Worm (Caenorhabditis elegans): ENCODE data around the gene tnt-3.

tnt-3 gene

DNA sequence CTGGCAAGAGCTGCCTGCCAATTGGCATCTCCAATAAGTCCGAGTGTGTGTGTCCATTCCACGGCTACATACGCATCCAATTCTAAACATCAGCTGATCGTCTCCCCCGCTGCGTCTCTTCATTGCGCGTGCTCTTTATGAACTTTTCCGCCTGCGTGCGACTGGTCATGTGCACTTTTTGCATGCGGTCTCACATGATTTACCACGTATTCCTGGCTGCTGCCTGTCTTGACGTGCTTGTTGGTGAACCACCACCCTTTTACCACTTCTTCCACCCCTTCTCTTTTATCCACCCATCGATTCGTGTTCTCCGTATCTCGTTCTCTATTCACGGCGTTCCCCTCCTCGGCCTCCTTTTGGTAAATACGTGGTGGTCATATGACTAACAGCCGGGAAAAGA lies 6.7 kb upstream of the tnt-3 start:
- peak; percentile 41 for TF ChIP-seq B0310.2 (tag; optimal IDR thresholded peaks at IDR 0.05)
- no peak for TF ChIP-seq ceh-36 (tag; optimal IDR thresholded peaks at IDR 0.05)
- no peak for TF ChIP-seq pes-1 (GFP tag; IDR thresholded peaks at IDR 0.05)
- no peak for TF ChIP-seq tra-4 (tag; optimal IDR thresholded peaks at IDR 0.05)
- TF ChIP-seq ama-1 (optimal IDR thresholded peaks at IDR 0.05) = no peak
- TF ChIP-seq tbx-11 (GFP tag; IDR thresholded peaks at IDR 0.05) = 0 out of 2 replicates have a peak, but pooled peaks have one; percentile 45
- no peak for TF ChIP-seq hnd-1 (tag; optimal IDR thresholded peaks at IDR 0.05)
- TF ChIP-seq scrt-1 (GFP tag; IDR thresholded peaks at IDR 0.05) = peak; percentile 70
- TF ChIP-seq flt-1 (GFP tag; IDR thresholded peaks at IDR 0.05) = no peak
- no peak for TF ChIP-seq ets-7 (tag; optimal IDR thresholded peaks at IDR 0.05)
- TF ChIP-seq tbx-37 (GFP tag; conservative IDR thresholded peaks at IDR 0.05) = no peak; the same call in 1 of the 2 replicates
- peak; percentile 61; the same call in 1 of the 2 replicates for TF ChIP-seq sea-1 (GFP tag; conservative IDR thresholded peaks at IDR 0.05)
- TF ChIP-seq aly-1 (tag; optimal IDR thresholded peaks at IDR 0.05) = no peak
- no peak for TF ChIP-seq ceh-13 (GFP tag; optimal IDR thresholded peaks at IDR 0.05)
- no peak for TF ChIP-seq hmbx-1 (tag; optimal IDR thresholded peaks at IDR 0.05)
- peak; percentile 81 for TF ChIP-seq F13C5.2 (tag; optimal IDR thresholded peaks at IDR 0.05)
- TF ChIP-seq hmg-4 (GFP tag; optimal IDR thresholded peaks at IDR 0.05) = peak; percentile 93

DNA sequence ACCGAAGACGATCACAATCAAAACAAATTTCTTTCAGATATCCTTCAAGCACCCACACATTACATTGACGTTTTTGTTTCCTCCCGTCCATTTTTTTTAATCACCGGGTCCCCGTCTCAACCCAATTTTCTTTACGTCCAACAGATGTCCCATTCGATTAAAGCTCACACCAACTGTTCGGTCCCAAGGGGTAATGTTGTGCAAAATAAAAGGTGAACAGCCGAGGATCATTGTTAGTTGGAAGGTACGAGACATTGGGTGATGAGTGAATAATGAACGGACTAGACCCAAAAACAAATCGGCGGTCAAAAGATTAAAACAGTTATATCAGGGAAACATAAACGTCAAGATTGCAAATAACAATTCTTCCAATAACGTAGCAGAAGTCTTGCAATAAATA lies 539 bp upstream of the tnt-3 start:
- no peak for TF ChIP-seq pes-1 (GFP tag; IDR thresholded peaks at IDR 0.05)
- no peak for TF ChIP-seq ama-1 (optimal IDR thresholded peaks at IDR 0.05)
- no peak for TF ChIP-seq ets-7 (tag; optimal IDR thresholded peaks at IDR 0.05)
- TF ChIP-seq hmbx-1 (tag; optimal IDR thresholded peaks at IDR 0.05) = no peak
- no peak for TF ChIP-seq ceh-36 (tag; optimal IDR thresholded peaks at IDR 0.05)

DNA sequence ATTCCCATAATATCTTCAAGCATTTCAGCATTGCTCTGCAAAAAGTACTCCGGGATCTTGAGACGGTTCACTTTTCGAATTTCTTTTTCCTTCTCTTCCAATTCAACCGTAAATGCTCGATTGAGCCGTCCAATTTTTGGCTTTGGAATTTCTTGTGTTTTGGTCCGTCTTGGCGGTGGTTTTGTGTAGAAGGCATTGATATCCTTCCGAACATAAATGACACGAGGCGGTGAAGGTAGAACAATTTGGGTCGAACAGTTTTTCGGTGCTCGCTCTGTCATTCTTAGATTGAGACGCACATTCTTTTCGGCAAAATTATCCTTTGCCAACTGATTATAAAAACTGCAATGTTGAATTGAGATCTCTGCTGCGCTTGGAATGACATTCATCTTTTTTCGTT lies 2.2 kb downstream of the tnt-3 start:
- no peak for TF ChIP-seq F13C5.2 (tag; optimal IDR thresholded peaks at IDR 0.05)
- TF ChIP-seq scrt-1 (GFP tag; IDR thresholded peaks at IDR 0.05) = no peak
- TF ChIP-seq hnd-1 (tag; optimal IDR thresholded peaks at IDR 0.05) = no peak
- no peak for TF ChIP-seq tra-4 (tag; optimal IDR thresholded peaks at IDR 0.05)
- no peak for TF ChIP-seq hmbx-1 (tag; optimal IDR thresholded peaks at IDR 0.05)
- no peak for TF ChIP-seq B0310.2 (tag; optimal IDR thresholded peaks at IDR 0.05)
- no peak for TF ChIP-seq tbx-11 (GFP tag; IDR thresholded peaks at IDR 0.05)
- no peak for TF ChIP-seq pes-1 (GFP tag; IDR thresholded peaks at IDR 0.05)
- no peak for TF ChIP-seq ceh-13 (GFP tag; optimal IDR thresholded peaks at IDR 0.05)
- TF ChIP-seq flt-1 (GFP tag; IDR thresholded peaks at IDR 0.05) = no peak
- TF ChIP-seq ceh-36 (tag; optimal IDR thresholded peaks at IDR 0.05) = no peak
- no peak for TF ChIP-seq sea-1 (GFP tag; conservative IDR thresholded peaks at IDR 0.05)
- TF ChIP-seq ets-7 (tag; optimal IDR thresholded peaks at IDR 0.05) = no peak
- TF ChIP-seq aly-1 (tag; optimal IDR thresholded peaks at IDR 0.05) = no peak
- TF ChIP-seq ama-1 (optimal IDR thresholded peaks at IDR 0.05) = no peak
- TF ChIP-seq tbx-37 (GFP tag; conservative IDR thresholded peaks at IDR 0.05) = no peak

DNA sequence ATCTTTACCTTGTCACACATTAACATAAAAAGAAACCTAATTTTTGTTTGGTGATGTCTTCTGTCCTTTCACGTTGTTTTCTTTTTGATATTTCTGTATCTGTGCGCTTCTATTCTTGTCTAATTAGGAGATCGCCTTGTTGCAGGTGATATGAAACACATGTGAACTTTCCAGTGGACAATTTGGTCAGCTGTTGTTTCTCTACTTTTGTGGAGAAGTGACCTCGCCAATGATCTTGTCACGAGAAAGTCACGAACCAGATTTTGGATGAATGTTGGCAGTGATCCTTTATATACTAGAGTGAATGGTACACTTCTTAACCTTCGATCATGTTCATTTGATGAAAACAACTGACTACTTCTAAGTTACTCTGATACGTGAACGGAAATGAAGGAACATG lies 12.4 kb downstream of the tnt-3 start:
- TF ChIP-seq sea-1 (GFP tag; conservative IDR thresholded peaks at IDR 0.05) (no peak), ama-1 (optimal IDR thresholded peaks at IDR 0.05) (no peak)

DNA sequence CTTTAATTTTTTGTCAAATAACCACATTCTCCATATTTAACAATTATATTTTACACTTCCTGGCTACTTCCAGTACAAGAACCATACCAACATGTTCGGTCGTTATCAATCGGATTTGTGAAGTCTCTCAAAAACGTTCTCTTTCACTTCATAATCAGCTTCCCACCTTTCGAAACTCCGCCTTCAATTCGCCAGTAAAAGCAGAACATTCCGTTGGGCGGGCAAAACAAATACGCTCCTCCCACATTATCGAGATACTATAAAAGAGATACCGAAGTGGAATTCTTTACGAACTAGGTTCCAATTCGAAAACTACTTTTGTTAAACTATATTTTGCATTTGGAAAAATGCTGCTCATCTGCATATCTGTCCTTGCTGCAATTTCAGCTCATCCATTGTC lies 14.4 kb downstream of the tnt-3 start, which contains the start of gene zig-3:
Gene zig-3, plus strand, starts transcription at position 301 of the 400 bp plus-strand sequence.
- TF ChIP-seq tra-4 (tag; optimal IDR thresholded peaks at IDR 0.05) (no peak), ceh-13 (GFP tag; optimal IDR thresholded peaks at IDR 0.05) (no peak), ceh-36 (tag; optimal IDR thresholded peaks at IDR 0.05) (no peak), pes-1 (GFP tag; IDR thresholded peaks at IDR 0.05) (no peak), ama-1 (optimal IDR thresholded peaks at IDR 0.05) (no peak), sea-1 (GFP tag; conservative IDR thresholded peaks at IDR 0.05) (no peak), B0310.2 (tag; optimal IDR thresholded peaks at IDR 0.05) (no peak), hnd-1 (tag; optimal IDR thresholded peaks at IDR 0.05) (no peak), hmbx-1 (tag; optimal IDR thresholded peaks at IDR 0.05) (no peak), hmg-4 (GFP tag; optimal IDR thresholded peaks at IDR 0.05) (no peak), flt-1 (GFP tag; IDR thresholded peaks at IDR 0.05) (no peak), scrt-1 (GFP tag; IDR thresholded peaks at IDR 0.05) (no peak)

DNA sequence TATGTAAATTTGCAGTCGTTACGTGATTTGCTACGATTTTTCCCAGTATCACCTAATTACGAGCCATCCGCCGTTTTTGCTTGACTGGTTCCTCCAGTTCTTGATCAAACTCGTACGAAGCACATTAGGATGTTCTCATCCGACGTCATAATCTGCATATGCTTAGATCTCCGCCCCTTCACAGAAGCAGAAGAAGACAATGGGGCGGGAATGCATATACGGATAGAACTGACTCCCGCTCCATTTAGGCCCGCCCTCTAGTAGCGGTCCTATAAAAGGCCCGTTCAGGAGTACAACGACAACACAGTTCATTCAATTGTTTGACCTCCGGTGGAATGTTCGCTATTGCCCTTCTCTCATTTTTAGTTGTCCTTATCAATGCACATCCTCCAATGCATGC lies 19.8 kb downstream of the tnt-3 start, which contains the start of gene zig-4:
Gene zig-4, plus strand, starts transcription at position 301 of the 400 bp plus-strand sequence.
- no peak for TF ChIP-seq sea-1 (GFP tag; conservative IDR thresholded peaks at IDR 0.05)
- no peak for TF ChIP-seq aly-1 (tag; optimal IDR thresholded peaks at IDR 0.05)

DNA sequence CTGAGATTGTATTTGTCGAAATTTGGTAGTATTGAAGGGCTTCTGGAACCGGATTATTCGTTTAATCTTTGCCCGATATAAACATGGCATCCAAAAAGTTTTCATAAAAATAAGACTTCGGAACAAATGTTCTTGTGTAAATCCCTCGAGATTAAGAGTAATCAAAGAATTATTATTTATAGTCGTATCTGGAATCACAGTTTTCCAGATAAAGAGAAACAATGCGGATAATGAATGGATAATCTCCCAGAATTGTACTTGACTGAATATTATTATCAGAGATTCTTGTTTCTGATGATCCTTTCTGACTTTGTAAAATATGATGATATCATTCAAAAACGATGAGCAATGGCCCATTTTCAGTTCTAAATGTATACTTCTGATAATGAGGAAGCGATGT lies 23.8 kb downstream of the tnt-3 start:
- TF ChIP-seq scrt-1 (GFP tag; IDR thresholded peaks at IDR 0.05) = no peak
- TF ChIP-seq sea-1 (GFP tag; conservative IDR thresholded peaks at IDR 0.05) = no peak
- TF ChIP-seq ceh-13 (GFP tag; optimal IDR thresholded peaks at IDR 0.05) = no peak
- TF ChIP-seq hmbx-1 (tag; optimal IDR thresholded peaks at IDR 0.05) = no peak
- TF ChIP-seq tra-4 (tag; optimal IDR thresholded peaks at IDR 0.05) = no peak
- TF ChIP-seq ets-7 (tag; optimal IDR thresholded peaks at IDR 0.05) = no peak
- TF ChIP-seq tbx-37 (GFP tag; conservative IDR thresholded peaks at IDR 0.05) = no peak
- no peak for TF ChIP-seq flt-1 (GFP tag; IDR thresholded peaks at IDR 0.05)
- TF ChIP-seq F13C5.2 (tag; optimal IDR thresholded peaks at IDR 0.05) = no peak
- TF ChIP-seq B0310.2 (tag; optimal IDR thresholded peaks at IDR 0.05) = no peak
- no peak for TF ChIP-seq ama-1 (optimal IDR thresholded peaks at IDR 0.05)
- no peak for TF ChIP-seq ceh-36 (tag; optimal IDR thresholded peaks at IDR 0.05)

DNA sequence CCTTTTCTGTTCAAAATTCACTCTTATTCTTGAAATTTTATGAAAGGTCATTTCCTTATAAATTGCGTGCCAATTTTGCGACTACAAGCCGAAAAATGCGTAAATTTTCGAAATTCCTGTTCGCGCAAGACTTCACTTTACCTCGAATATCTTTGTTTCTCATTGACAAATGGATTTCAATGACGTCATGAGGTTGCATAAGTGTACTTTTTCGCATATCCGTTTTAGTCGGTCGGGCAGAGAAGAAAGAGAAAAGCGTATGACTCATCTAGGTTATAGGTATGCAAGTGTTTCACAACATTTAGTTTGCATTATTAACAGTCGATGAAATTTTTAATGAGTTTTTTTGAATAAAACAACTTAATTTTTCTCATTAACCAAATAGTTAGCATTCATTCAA lies 28.8 kb downstream of the tnt-3 start:
- no peak for TF ChIP-seq hmg-4 (GFP tag; optimal IDR thresholded peaks at IDR 0.05)
- no peak for TF ChIP-seq aly-1 (tag; optimal IDR thresholded peaks at IDR 0.05)
- no peak for TF ChIP-seq hmbx-1 (tag; optimal IDR thresholded peaks at IDR 0.05)
- TF ChIP-seq F13C5.2 (tag; optimal IDR thresholded peaks at IDR 0.05) = no peak
- no peak for TF ChIP-seq scrt-1 (GFP tag; IDR thresholded peaks at IDR 0.05)
- TF ChIP-seq ceh-36 (tag; optimal IDR thresholded peaks at IDR 0.05) = no peak
- no peak for TF ChIP-seq ets-7 (tag; optimal IDR thresholded peaks at IDR 0.05)
- no peak for TF ChIP-seq hnd-1 (tag; optimal IDR thresholded peaks at IDR 0.05)
- no peak for TF ChIP-seq tra-4 (tag; optimal IDR thresholded peaks at IDR 0.05)
- no peak for TF ChIP-seq pes-1 (GFP tag; IDR thresholded peaks at IDR 0.05)
- no peak for TF ChIP-seq tbx-37 (GFP tag; conservative IDR thresholded peaks at IDR 0.05)
- TF ChIP-seq tbx-11 (GFP tag; IDR thresholded peaks at IDR 0.05) = no peak
- TF ChIP-seq flt-1 (GFP tag; IDR thresholded peaks at IDR 0.05) = no peak
- TF ChIP-seq ceh-13 (GFP tag; optimal IDR thresholded peaks at IDR 0.05) = no peak

All from whole organism, early embryonic.